Worm (Caenorhabditis elegans) whole organism, L3 larva: ENCODE measurements around the gene mcm-6.

Experiments used
- ZK546.5 ChIP-seq: sonication (generic microtip); optimal IDR thresholded peaks from 2 replicates; lab custom pipeline; 2017; ENCODE audit warnings: missing biosample characterization, missing genetic modification characterization
- elt-2 ChIP-seq: sonication (generic microtip); optimal IDR thresholded peaks from 2 replicates; lab custom pipeline; 2016; ENCODE audit warnings: missing genetic modification reagents, mild to moderate bottlenecking, missing genetic modification characterization, missing compliant biosample characterization
- elt-3 ChIP-seq, 3 experiments: fragments of 150-350 bp in 1 of 3; sonication (generic microtip) in 2 of 3; optimal IDR thresholded peaks; 2 replicates in 2 of 3; 4 replicates in 1 of 3; lab custom pipeline; 2014 to 2017; ENCODE audit warnings: missing biosample characterization in 3 of 3, missing genetic modification characterization in 3 of 3
- lin-39 ChIP-seq: fragments of 150-350 bp; optimal IDR thresholded peaks from 2 replicates; lab custom pipeline; 2018; ENCODE audit warnings: missing biosample characterization, missing genetic modification reagents, missing genetic modification characterization
- nfya-1 ChIP-seq: sonication (generic microtip); optimal IDR thresholded peaks from 2 replicates; lab custom pipeline; 2017; ENCODE audit warnings: missing genetic modification characterization, mild to moderate bottlenecking, missing compliant biosample characterization, antibody characterized with exemption, moderate library complexity; ENCODE audit not compliant: insufficient read depth
- nhr-237 ChIP-seq: fragments of 150-350 bp; optimal IDR thresholded peaks from 2 replicates; lab custom pipeline; 2014; ENCODE audit warnings: missing biosample characterization, missing genetic modification characterization
- nhr-25 ChIP-seq: sonication (generic microtip); optimal IDR thresholded peaks from 2 replicates; lab custom pipeline; 2017; ENCODE audit warnings: missing biosample characterization, missing genetic modification characterization
- unc-39 ChIP-seq: sonication (generic microtip); optimal IDR thresholded peaks from 4 replicates; lab custom pipeline; 2017; ENCODE audit warnings: missing biosample characterization, missing genetic modification characterization

DNA sequence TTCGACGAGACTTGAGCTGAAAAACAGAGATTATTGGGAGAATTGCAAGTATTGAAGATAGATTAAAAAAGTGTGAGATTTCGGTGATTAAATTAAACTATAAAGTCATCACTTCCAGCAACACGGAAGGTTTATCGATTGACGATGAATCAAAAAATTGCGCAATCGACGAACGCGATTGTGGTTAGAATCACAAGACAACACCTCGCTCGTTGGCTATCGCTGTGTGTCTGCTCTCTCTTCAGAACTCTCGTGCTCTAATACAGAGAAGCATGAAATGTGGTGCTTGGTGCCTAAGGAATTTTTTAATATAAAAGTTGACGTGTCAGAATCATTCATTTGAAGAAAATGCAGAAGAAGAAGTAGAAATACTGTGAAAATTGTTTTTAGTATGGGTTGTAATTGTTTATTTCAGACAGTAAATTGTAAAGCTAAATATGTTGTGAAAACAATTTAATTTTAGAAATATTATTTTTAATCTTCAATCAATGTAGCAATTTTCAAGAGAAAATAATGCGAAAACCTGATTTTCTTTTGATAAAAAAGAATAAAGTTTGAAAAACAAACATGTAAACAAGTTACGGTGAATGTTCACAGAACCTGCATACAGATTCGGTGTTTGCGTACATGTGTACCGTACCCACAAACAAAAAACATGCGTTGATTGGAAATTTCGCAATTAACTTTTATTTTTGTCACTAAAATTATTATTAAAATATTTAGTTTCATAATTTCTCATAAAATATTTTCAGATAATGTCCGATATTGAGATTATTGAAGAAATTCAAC, 33.2 kb downstream of the mcm-6 start, which contains the start of the genes ZK632.10 and ZK632.11:
- peak; percentile 91 for TF ChIP-seq nfya-1 (tag; lab: Kevin White, UChicago)
- peak; percentile 15 for TF ChIP-seq lin-39 (tag; lab: Kevin White, UChicago)
- no peak for TF ChIP-seq nhr-25
- TF ChIP-seq elt-3 (tag; optimal IDR thresholded peaks at IDR 0.05; lab: Kevin White, UChicago), result no peak
- no peak for TF ChIP-seq nhr-237 (tag; lab: Kevin White, UChicago)
- no peak for TF ChIP-seq unc-39
- no peak for TF ChIP-seq ZK546.5
- peak; percentile 23 for TF ChIP-seq elt-2 (tag; lab: Kevin White, UChicago)
